Fruit fly (Drosophila melanogaster) Kc167 (cell line): ENCODE results near the gene Mnt.

Experiments used
- Myc ChIP-seq: fragments of >200 bp; optimal IDR thresholded peaks from 2 replicates; lab custom pipeline; 2017; ENCODE audit warnings: missing external identifiers
- Sin3A ChIP-seq: fragments of >200 bp; optimal IDR thresholded peaks from 2 replicates; lab custom pipeline; 2018; ENCODE audit warnings: missing external identifiers
- insv ChIP-seq: fragments of >200 bp; optimal IDR thresholded peaks from 3 replicates; lab custom pipeline; 2018; ENCODE audit warnings: missing external identifiers
- psq ChIP-seq: fragments of >200 bp; optimal IDR thresholded peaks from 2 replicates; lab custom pipeline; 2017; ENCODE audit warnings: missing external identifiers
- ttk ChIP-seq: sonication (Bioruptor generic); optimal IDR thresholded peaks from 2 replicates; lab custom pipeline; 2017; ENCODE audit warnings: missing external identifiers

The Mnt gene

dm6 chrX:3748741-3749484 lies 77.3 kb downstream of the Mnt start:
- no peak for TF ChIP-seq insv (lab: Kevin White, UChicago)
- no peak for TF ChIP-seq ttk (lab: Kevin White, UChicago)
- no peak for TF ChIP-seq Sin3A (lab: Kevin White, UChicago)
- no peak for TF ChIP-seq Myc
- no peak for TF ChIP-seq psq

DNA sequence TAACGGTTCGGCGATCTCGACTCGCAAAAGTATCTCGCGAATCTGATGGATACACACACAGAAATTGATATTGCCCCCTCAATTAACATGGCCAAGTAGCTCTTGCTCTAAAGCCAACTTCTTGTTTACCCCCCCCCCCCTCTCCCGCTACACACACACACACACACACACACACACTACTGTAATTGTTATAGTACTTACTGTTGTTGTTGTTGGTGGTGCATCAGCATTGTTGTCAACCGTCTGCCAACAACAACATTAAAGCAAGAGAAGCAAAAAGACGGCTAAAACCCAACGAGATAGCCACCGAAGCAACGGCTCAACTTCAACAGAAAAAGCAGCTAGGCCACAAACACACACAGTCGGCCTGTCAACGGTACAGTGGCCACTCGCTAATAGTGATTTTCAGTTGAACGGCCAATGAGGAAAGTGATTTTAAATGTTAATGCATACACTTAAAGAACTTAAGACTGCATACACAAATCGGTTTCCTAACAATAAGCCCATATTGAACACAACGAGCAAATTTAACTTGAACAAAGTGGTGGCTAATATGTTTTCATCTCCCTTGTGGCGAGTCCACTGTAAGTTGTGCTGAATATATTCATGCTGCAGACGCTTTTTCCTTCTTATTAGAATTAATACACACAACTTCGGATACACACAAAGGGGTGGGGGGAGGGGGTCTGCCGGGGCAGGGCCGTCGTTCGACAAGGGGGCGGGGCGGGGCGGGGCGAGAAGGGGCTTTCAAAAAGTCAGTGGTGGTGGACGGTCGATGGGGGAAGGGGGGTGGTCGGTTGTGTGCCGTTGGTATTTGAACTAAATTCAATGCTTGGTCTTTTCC lies 78.9 kb downstream of the Mnt start:
- TF ChIP-seq insv (lab: Kevin White, UChicago) (no peak), psq (peak; percentile 23)
